Fruit fly (Drosophila melanogaster) Kc167 (cell line): ENCODE data around the gene CG5026.

Experiments
- h ChIP-seq: fragments of >200 bp; optimal IDR thresholded peaks from 3 replicates; lab custom pipeline; 2018; ENCODE audit warnings: missing external identifiers
- ttk ChIP-seq: sonication (Bioruptor generic); optimal IDR thresholded peaks from 2 replicates; lab custom pipeline; 2017; ENCODE audit warnings: missing external identifiers

DNA sequence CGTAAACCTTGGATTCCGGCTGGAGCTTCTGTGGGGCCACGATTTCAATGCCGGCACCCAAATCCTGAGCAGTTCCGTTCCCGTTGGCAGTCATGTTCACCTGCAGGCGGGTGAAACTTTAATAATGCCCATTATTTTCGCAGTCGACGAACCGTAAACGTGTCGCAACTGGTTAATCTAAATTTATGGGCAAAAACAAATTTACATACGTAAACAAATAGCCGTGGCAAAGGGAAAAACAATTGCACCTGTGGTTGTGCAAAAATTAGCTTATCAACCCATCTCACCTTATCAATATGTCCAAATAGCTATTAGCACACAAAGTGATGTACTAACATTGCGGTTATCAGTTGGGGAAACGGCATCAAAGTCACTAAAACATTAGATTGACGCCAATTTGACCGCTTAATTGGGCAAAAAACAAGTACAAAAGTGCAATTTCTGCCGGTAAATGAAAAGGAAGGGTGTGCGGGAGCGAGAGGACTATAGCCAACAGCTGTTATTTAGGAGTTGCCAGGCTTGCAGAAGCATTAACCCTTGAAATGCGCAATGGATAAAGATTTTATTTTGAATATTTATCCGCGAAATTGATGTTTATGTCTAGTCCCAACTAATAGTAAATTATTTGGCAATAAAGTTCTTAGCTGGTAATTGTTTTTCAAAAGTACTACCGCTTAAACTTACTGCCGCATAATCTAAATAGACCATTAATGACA, 17.0 kb downstream of the CG5026 start:
- TF ChIP-seq h (no peak), ttk (no peak)
